Fruit fly (Drosophila melanogaster) whole organism, embryonic: ENCODE results near the gene CG7903.

ENCODE experiments used
- Atf-2 ChIP-seq: fragments of 200-800 bp; sonication (Bioruptor generic); optimal IDR thresholded peaks from 2 replicates; lab custom pipeline; 2016; ENCODE audit warnings: missing biosample characterization, missing genetic modification characterization
- Blimp-1 ChIP-seq: fragments of 200-800 bp; sonication (Bioruptor generic); optimal IDR thresholded peaks from 3 replicates; lab custom pipeline; 2018; ENCODE audit warnings: missing biosample characterization, missing genetic modification characterization, mild to moderate bottlenecking, moderate library complexity, missing genetic modification reagents
- CG11723 ChIP-seq: fragments of 200-800 bp; sonication (Bioruptor generic); optimal IDR thresholded peaks from 2 replicates; lab custom pipeline; 2017; ENCODE audit warnings: missing biosample characterization, mild to moderate bottlenecking, missing genetic modification characterization
- CG13894 ChIP-seq: fragments of 200-800 bp; sonication (Bioruptor generic); optimal IDR thresholded peaks from 3 replicates; lab custom pipeline; 2018; ENCODE audit warnings: missing biosample characterization, mild to moderate bottlenecking, missing genetic modification characterization, moderate library complexity
- CG15269 ChIP-seq: fragments of 200-800 bp; sonication (Bioruptor generic); optimal IDR thresholded peaks from 2 replicates; lab custom pipeline; 2018; ENCODE audit warnings: missing biosample characterization, mild to moderate bottlenecking, missing genetic modification characterization, moderate library complexity
- CG1603 ChIP-seq: fragments of 200-800 bp; sonication (Bioruptor generic); optimal IDR thresholded peaks from 2 replicates; lab custom pipeline; 2019; ENCODE audit warnings: missing biosample characterization, mild to moderate bottlenecking, missing genetic modification characterization, moderate library complexity
- CG16813 ChIP-seq: fragments of 200-800 bp; sonication (Bioruptor generic); IDR thresholded peaks from 3 replicates; pipeline ENCODE4 v1.3.6; 2022; ENCODE audit warnings: missing biosample characterization, missing genetic modification characterization; ENCODE audit not compliant: partially characterized antibody
- CG17186 ChIP-seq: fragments of 200-800 bp; sonication (Bioruptor generic); optimal IDR thresholded peaks from 3 replicates; lab custom pipeline; 2017; ENCODE audit warnings: missing biosample characterization, missing genetic modification reagents, missing genetic modification characterization
- CG17612 ChIP-seq: fragments of 200-800 bp; sonication (Bioruptor generic); IDR thresholded peaks from 2 replicates; pipeline ENCODE4 v1.3.6; 2022; ENCODE audit warnings: missing biosample characterization, missing genetic modification characterization
- CG18619 ChIP-seq: fragments of 200-800 bp; sonication (Bioruptor generic); optimal IDR thresholded peaks from 3 replicates; lab custom pipeline; 2017; ENCODE audit warnings: missing biosample characterization, mild to moderate bottlenecking, missing genetic modification characterization
- CG18764 ChIP-seq: fragments of 200-800 bp; sonication (Bioruptor generic); optimal IDR thresholded peaks from 3 replicates; lab custom pipeline; 2016; ENCODE audit warnings: missing biosample characterization, missing genetic modification characterization
- CG2712 ChIP-seq: fragments of 200-800 bp; optimal IDR thresholded peaks from 3 replicates; lab custom pipeline; 2019; ENCODE audit warnings: missing biosample characterization, mild to moderate bottlenecking, missing genetic modification characterization, moderate library complexity
- CG30020 ChIP-seq: fragments of 200-800 bp; optimal IDR thresholded peaks from 2 replicates; lab custom pipeline; 2019; ENCODE audit warnings: missing biosample characterization, mild to moderate bottlenecking, missing genetic modification characterization, moderate library complexity
- CG34224 ChIP-seq: fragments of 200-800 bp; sonication (Bioruptor generic); IDR thresholded peaks from 3 replicates; pipeline ENCODE4 v1.3.6; 2022; ENCODE audit warnings: missing biosample characterization, missing genetic modification characterization; ENCODE audit not compliant: partially characterized antibody
- CG5245 ChIP-seq: fragments of 200-800 bp; sonication (Bioruptor generic); optimal IDR thresholded peaks from 3 replicates; lab custom pipeline; 2016; ENCODE audit warnings: missing biosample characterization, missing genetic modification characterization
- CG7987 ChIP-seq: fragments of 200-800 bp; sonication (Bioruptor generic); optimal IDR thresholded peaks from 2 replicates; lab custom pipeline; 2018; ENCODE audit warnings: missing biosample characterization, mild to moderate bottlenecking, missing genetic modification characterization, moderate library complexity
- CG9609 ChIP-seq: fragments of 200-800 bp; sonication (Bioruptor generic); optimal IDR thresholded peaks from 3 replicates; lab custom pipeline; 2016; ENCODE audit warnings: missing biosample characterization, missing genetic modification characterization
- Chrac-16 ChIP-seq: fragments of 200-800 bp; sonication (Bioruptor generic); optimal IDR thresholded peaks from 3 replicates; lab custom pipeline; 2016; ENCODE audit warnings: missing biosample characterization, missing genetic modification characterization
- CoRest ChIP-seq: fragments of 200-800 bp; sonication (Bioruptor generic); optimal IDR thresholded peaks from 3 replicates; lab custom pipeline; 2018; ENCODE audit warnings: missing biosample characterization, mild to moderate bottlenecking, missing genetic modification characterization, moderate library complexity
- D19A ChIP-seq: fragments of 200-800 bp; optimal IDR thresholded peaks from 3 replicates; lab custom pipeline; 2019; ENCODE audit warnings: missing biosample characterization, mild to moderate bottlenecking, missing genetic modification characterization, moderate library complexity
- D19B ChIP-seq: fragments of 200-800 bp; sonication (Bioruptor generic); optimal IDR thresholded peaks from 2 replicates; lab custom pipeline; 2017; ENCODE audit warnings: missing biosample characterization, mild to moderate bottlenecking, missing genetic modification characterization
- Dip2 ChIP-seq: fragments of 200-800 bp; sonication (Bioruptor generic); IDR thresholded peaks from 2 replicates; pipeline ENCODE4 v1.3.6; 2022; ENCODE audit warnings: missing biosample characterization, missing genetic modification characterization
- Dref ChIP-seq: fragments of 200-800 bp; sonication (Bioruptor generic); IDR thresholded peaks from 2 replicates; pipeline ENCODE4 v1.3.6; 2022; ENCODE audit warnings: missing biosample characterization, missing genetic modification characterization
- E2f2 ChIP-seq: fragments of 200-800 bp; sonication (Bioruptor generic); IDR thresholded peaks from 2 replicates; pipeline ENCODE4 v1.3.6; 2022; ENCODE audit warnings: missing biosample characterization, missing genetic modification characterization
- HLH4C ChIP-seq: fragments of 200-800 bp; sonication (Bioruptor generic); IDR thresholded peaks from 3 replicates; pipeline ENCODE4 v1.3.6; 2022; ENCODE audit warnings: missing biosample characterization, missing genetic modification characterization; ENCODE audit not compliant: partially characterized antibody
- HLHmδ ChIP-seq: fragments of 200-800 bp; sonication (Bioruptor generic); optimal IDR thresholded peaks from 2 replicates; lab custom pipeline; 2018; ENCODE audit warnings: missing biosample characterization, mild to moderate bottlenecking, missing genetic modification characterization, moderate library complexity
- Hr39 ChIP-seq: fragments of >200 bp; optimal IDR thresholded peaks from 2 replicates; lab custom pipeline; 2017
- Lpt ChIP-seq: fragments of >200 bp; optimal IDR thresholded peaks from 2 replicates; lab custom pipeline; 2018; ENCODE audit warnings: missing biosample characterization, missing genetic modification characterization
- NfI ChIP-seq: fragments of 200-800 bp; sonication (Bioruptor generic); optimal IDR thresholded peaks from 3 replicates; lab custom pipeline; 2018; ENCODE audit warnings: missing biosample characterization, mild to moderate bottlenecking, missing genetic modification characterization, moderate library complexity
- PHDP ChIP-seq: fragments of 200-800 bp; sonication (Bioruptor generic); optimal IDR thresholded peaks from 3 replicates; lab custom pipeline; 2018; ENCODE audit warnings: missing biosample characterization, mild to moderate bottlenecking, missing genetic modification characterization, moderate library complexity
- Six4 ChIP-seq: fragments of 200-800 bp; sonication (Bioruptor generic); optimal IDR thresholded peaks from 2 replicates; lab custom pipeline; 2016; ENCODE audit warnings: missing biosample characterization, missing genetic modification characterization
- YL-1 ChIP-seq: fragments of 200-800 bp; sonication (Bioruptor generic); optimal IDR thresholded peaks from 3 replicates; lab custom pipeline; 2017; ENCODE audit warnings: missing biosample characterization, mild to moderate bottlenecking, missing genetic modification characterization
- btn ChIP-seq: fragments of 200-800 bp; sonication (Bioruptor generic); optimal IDR thresholded peaks from 2 replicates; lab custom pipeline; 2016; ENCODE audit warnings: missing biosample characterization, missing genetic modification characterization
- dati ChIP-seq: fragments of 200-800 bp; sonication (Bioruptor generic); IDR thresholded peaks from 2 replicates; pipeline ENCODE4 v1.3.6; 2022; ENCODE audit warnings: missing biosample characterization, missing genetic modification characterization
- disco-r ChIP-seq: fragments of 200-800 bp; sonication (Bioruptor generic); optimal IDR thresholded peaks from 2 replicates; lab custom pipeline; 2016; ENCODE audit warnings: missing biosample characterization, missing genetic modification characterization
- dmrt11E ChIP-seq: fragments of 200-800 bp; sonication (Bioruptor generic); optimal IDR thresholded peaks from 3 replicates; lab custom pipeline; 2018; ENCODE audit warnings: missing biosample characterization, mild to moderate bottlenecking, missing genetic modification characterization, moderate library complexity
- ewg ChIP-seq: fragments of 200-800 bp; sonication (Bioruptor generic); optimal IDR thresholded peaks from 3 replicates; lab custom pipeline; 2017; ENCODE audit warnings: mild to moderate bottlenecking, missing biosample characterization, missing genetic modification reagents, missing genetic modification characterization
- fd3F ChIP-seq: fragments of 200-800 bp; sonication (Bioruptor generic); optimal IDR thresholded peaks from 2 replicates; lab custom pipeline; 2018; ENCODE audit warnings: missing biosample characterization, mild to moderate bottlenecking, missing genetic modification characterization, moderate library complexity
- grau ChIP-seq: fragments of 200-800 bp; optimal IDR thresholded peaks from 3 replicates; lab custom pipeline; 2019; ENCODE audit warnings: missing biosample characterization, mild to moderate bottlenecking, missing genetic modification characterization, moderate library complexity
- hkb ChIP-seq, 2 experiments: fragments of 200-800 bp in 1 of 2; fragments of >200 bp in 1 of 2; sonication (Bioruptor generic) in 1 of 2; IDR thresholded peaks in 1 of 2; optimal IDR thresholded peaks in 1 of 2; 2 replicates each; pipeline versions ENCODE4 v1.3.6 to Lab custom; 2017 to 2022; ENCODE audit warnings: missing biosample characterization in 1 of 2, missing genetic modification characterization in 1 of 2
- jigr1 ChIP-seq: fragments of 200-800 bp; sonication (Bioruptor generic); IDR thresholded peaks from 3 replicates; pipeline ENCODE4 v1.3.6; 2022; ENCODE audit warnings: missing biosample characterization, missing genetic modification characterization
- maf-S ChIP-seq: fragments of 200-800 bp; sonication (Bioruptor generic); optimal IDR thresholded peaks from 2 replicates; lab custom pipeline; 2016; ENCODE audit warnings: missing biosample characterization, missing genetic modification characterization
- mam ChIP-seq: fragments of 200-800 bp; sonication (Bioruptor generic); optimal IDR thresholded peaks from 3 replicates; lab custom pipeline; 2016; ENCODE audit warnings: missing biosample characterization, missing genetic modification characterization
- org-1 ChIP-seq: fragments of 200-800 bp; sonication (Bioruptor generic); optimal IDR thresholded peaks from 2 replicates; lab custom pipeline; 2017; ENCODE audit warnings: missing biosample characterization, missing genetic modification characterization
- sc ChIP-seq, 3 experiments: fragments of >200 bp in 2 of 3; fragments of 200-800 bp in 1 of 3; sonication (Bioruptor generic) in 1 of 3; optimal IDR thresholded peaks; 2 replicates in 2 of 3; 3 replicates in 1 of 3; lab custom pipeline; 2017; ENCODE audit warnings: mild to moderate bottlenecking in 1 of 3, missing biosample characterization in 1 of 3, missing genetic modification characterization in 1 of 3, missing genetic modification reagents in 1 of 3
- seq ChIP-seq: fragments of 200-800 bp; sonication (Bioruptor generic); IDR thresholded peaks from 2 replicates; pipeline ENCODE4 v1.3.6; 2022; ENCODE audit warnings: missing biosample characterization, missing genetic modification characterization
- sisA ChIP-seq: fragments of 200-800 bp; sonication (Bioruptor generic); IDR thresholded peaks from 2 replicates; pipeline ENCODE4 v1.3.6; 2022; ENCODE audit warnings: missing biosample characterization, missing genetic modification characterization
- so ChIP-seq: fragments of 200-800 bp; sonication (Bioruptor generic); IDR thresholded peaks from 3 replicates; pipeline ENCODE4 v1.3.6; 2022; ENCODE audit warnings: missing biosample characterization, missing genetic modification characterization
- sqz ChIP-seq: fragments of 200-800 bp; sonication (Bioruptor generic); optimal IDR thresholded peaks from 3 replicates; lab custom pipeline; 2018; ENCODE audit warnings: missing biosample characterization, mild to moderate bottlenecking, missing genetic modification characterization
- stwl ChIP-seq: fragments of 200-800 bp; sonication (Bioruptor generic); optimal IDR thresholded peaks from 3 replicates; lab custom pipeline; 2018; ENCODE audit warnings: missing biosample characterization, mild to moderate bottlenecking, missing genetic modification characterization, moderate library complexity
- sug ChIP-seq: fragments of 200-800 bp; optimal IDR thresholded peaks from 2 replicates; lab custom pipeline; 2019; ENCODE audit warnings: missing biosample characterization, mild to moderate bottlenecking, missing genetic modification characterization, moderate library complexity

Gene CG7903

dm6 chr3R:30004648-30005047, 9.6 kb upstream of the CG7903 start, which contains the start of the genes Nlp and Nph (continued):
- TF ChIP-seq CG2712 (tag; lab: Kevin White, UChicago) (peak; percentile 49), CG15269 (tag; lab: Kevin White, UChicago) (no peak), dmrt11E (tag; lab: Kevin White, UChicago) (no peak), YL-1 (GFP tag; lab: Kevin White, UChicago) (peak; percentile 93), stwl (tag; lab: Kevin White, UChicago) (peak; percentile 90), CG17186 (GFP tag; lab: Kevin White, UChicago) (peak; percentile 80), Hr39 (lab: Kevin White, UChicago) (no peak), Dref (GFP tag; lab: Robert Waterston, UW) (peak; percentile 71), ewg (no peak), grau (peak; percentile 35), seq (GFP tag; lab: Robert Waterston, UW) (no peak), CG1603 (tag; lab: Kevin White, UChicago) (peak; percentile 79), sug (tag; lab: Kevin White, UChicago) (peak; percentile 48), Blimp-1 (GFP tag; lab: Kevin White, UChicago) (no peak), btn (GFP tag; lab: Kevin White, UChicago) (no peak), CG16813 (GFP tag; lab: Robert Waterston, UW) (peak; percentile 86), CG34224 (GFP tag; lab: Robert Waterston, UW) (peak; percentile 92), Six4 (GFP tag; lab: Kevin White, UChicago) (no peak), HLHmδ (no peak), Lpt (GFP tag; lab: Kevin White, UChicago) (no peak), Chrac-16 (GFP tag; lab: Kevin White, UChicago) (peak; percentile 6), Dip2 (no peak), HLH4C (GFP tag; lab: Robert Waterston, UW) (peak; percentile 89), CG5245 (GFP tag; lab: Kevin White, UChicago) (no peak), org-1 (GFP tag; lab: Kevin White, UChicago) (no peak), CG11723 (GFP tag; lab: Kevin White, UChicago) (no peak), CG18619 (GFP tag; lab: Kevin White, UChicago) (no peak), CoRest (tag; lab: Kevin White, UChicago) (peak; percentile 15), NfI (GFP tag; lab: Kevin White, UChicago) (no peak), CG13894 (tag; lab: Kevin White, UChicago) (no peak), jigr1 (GFP tag; lab: Robert Waterston, UW) (no peak), CG18764 (peak; percentile 10), sc (optimal IDR thresholded peaks at IDR 0.05; lab: Kevin White, UChicago) (no peak), sc (GFP tag; optimal IDR thresholded peaks at IDR 0.05; lab: Kevin White, UChicago) (no peak), E2f2 (GFP tag; lab: Robert Waterston, UW) (peak; percentile 45), dati (GFP tag; lab: Robert Waterston, UW) (no peak), D19B (GFP tag; lab: Kevin White, UChicago) (no peak), sisA (no peak), hkb (optimal IDR thresholded peaks at IDR 0.05; lab: Kevin White, UChicago) (no peak), hkb (GFP tag; IDR thresholded peaks at IDR 0.05; lab: Robert Waterston, UW) (peak; percentile 48; the same call in 1 of the 2 replicates), CG7987 (no peak), mam (GFP tag; lab: Kevin White, UChicago) (peak; percentile 36), fd3F (no peak), D19A (tag; lab: Kevin White, UChicago) (no peak), disco-r (GFP tag; lab: Kevin White, UChicago) (no peak), PHDP (no peak), Atf-2 (GFP tag; lab: Kevin White, UChicago) (no peak), so (GFP tag; lab: Robert Waterston, UW) (no peak), CG17612 (GFP tag; lab: Robert Waterston, UW) (no peak), sqz (GFP tag; lab: Kevin White, UChicago) (no peak), CG30020 (tag; lab: Kevin White, UChicago) (peak; percentile 38), maf-S (no peak), CG9609 (no peak)
